Worm (Caenorhabditis elegans): Measurements from ENCODE around the gene nemt-1.

ce11 chrIV:9322489-9322888, 3.2 kb upstream of the nemt-1 start:
- TF ChIP-seq nhr-41 (GFP tag; IDR thresholded peaks at IDR 0.05) (no peak), Y105C5A.15 (GFP tag; IDR thresholded peaks at IDR 0.05) (no peak), spr-1 (tag; optimal IDR thresholded peaks at IDR 0.05) (no peak)

Measured in whole organism, L4 larva.